Worm (Caenorhabditis elegans): Measurements from ENCODE around the gene C34C12.6.
A peak's percentile ranks its signal among the peaks of the same experiment; 100 is the strongest.

C34C12.6 gene

ce11 chrIII:3523363-3523762, 41.0 kb downstream of the C34C12.6 start:
- no peak for TF ChIP-seq zag-1 (tag; optimal IDR thresholded peaks at IDR 0.05)
- TF ChIP-seq fos-1 (tag; optimal IDR thresholded peaks at IDR 0.05): no peak
- TF ChIP-seq sem-4 (tag; optimal IDR thresholded peaks at IDR 0.05): no peak
- no peak for TF ChIP-seq R02D3.7 (tag; optimal IDR thresholded peaks at IDR 0.05)
- TF ChIP-seq alr-1 (tag; optimal IDR thresholded peaks at IDR 0.05): no peak
- no peak for TF ChIP-seq lin-11 (tag; optimal IDR thresholded peaks at IDR 0.05)

ce11 chrIII:3528342-3528741, 46.0 kb downstream of the C34C12.6 start, which contains the start of gene rpl-37:
rpl-37 (plus strand) TSS chrIII:3528642.
- TF ChIP-seq ztf-11 (tag; optimal IDR thresholded peaks at IDR 0.05): no peak
- TF ChIP-seq Y55F3AM.14 (GFP tag; optimal IDR thresholded peaks at IDR 0.05): no peak
- TF ChIP-seq nhr-6 (tag; optimal IDR thresholded peaks at IDR 0.05): no peak
- no peak for TF ChIP-seq peb-1 (tag; optimal IDR thresholded peaks at IDR 0.05)
- no peak for TF ChIP-seq gmeb-1 (tag; optimal IDR thresholded peaks at IDR 0.05)
- TF ChIP-seq nhr-10 (tag; optimal IDR thresholded peaks at IDR 0.05): no peak
- TF ChIP-seq C34F6.9 (tag; optimal IDR thresholded peaks at IDR 0.05): no peak
- TF ChIP-seq mdl-1 (tag; optimal IDR thresholded peaks at IDR 0.05): no peak
- TF ChIP-seq nhr-21 (tag; optimal IDR thresholded peaks at IDR 0.05): no peak

- TF ChIP-seq crh-2 (tag; optimal IDR thresholded peaks at IDR 0.05) (peak; percentile 0), blmp-1 (tag; optimal IDR thresholded peaks at IDR 0.05; ENCODE audit: insufficient read depth) (peak; percentile 70), F13H6.1 (tag; optimal IDR thresholded peaks at IDR 0.05) (peak; percentile 15), fos-1 (tag; optimal IDR thresholded peaks at IDR 0.05) (peak; percentile 76), Y55F3AM.14 (GFP tag; optimal IDR thresholded peaks at IDR 0.05) (no peak)
Observed at ce11 chrIII:3529744-3530208, 47.4 kb downstream of the C34C12.6 start, which contains the start of gene pitp-1. pitp-1 (minus strand) TSS chrIII:3529794.

ce11 chrIII:3532035-3532434, 49.6 kb downstream of the C34C12.6 start:
- TF ChIP-seq C34F6.9 (tag; optimal IDR thresholded peaks at IDR 0.05): peak; percentile 92
- peak; percentile 75 for TF ChIP-seq crh-2 (tag; optimal IDR thresholded peaks at IDR 0.05)
- peak; percentile 62 for TF ChIP-seq egl-27 (tag; optimal IDR thresholded peaks at IDR 0.05)
- TF ChIP-seq ztf-11 (tag; optimal IDR thresholded peaks at IDR 0.05): no peak
- no peak for TF ChIP-seq ztf-4 (tag; optimal IDR thresholded peaks at IDR 0.05)
- TF ChIP-seq sma-9 (GFP tag; optimal IDR thresholded peaks at IDR 0.05): peak; percentile 68
- TF ChIP-seq sma-9 (tag; optimal IDR thresholded peaks at IDR 0.05): no peak
- TF ChIP-seq unc-55 (GFP tag; optimal IDR thresholded peaks at IDR 0.05): peak; percentile 84
- no peak for TF ChIP-seq ceh-16 (tag; optimal IDR thresholded peaks at IDR 0.05)
- TF ChIP-seq lin-11 (tag; optimal IDR thresholded peaks at IDR 0.05): peak; percentile 57
- peak; percentile 45 for TF ChIP-seq lin-13 (GFP tag; optimal IDR thresholded peaks at IDR 0.05)
- peak; percentile 5 for TF ChIP-seq nhr-21 (tag; optimal IDR thresholded peaks at IDR 0.05)
- TF ChIP-seq lsy-2 (tag; optimal IDR thresholded peaks at IDR 0.05): peak; percentile 48 to 78
- no peak for TF ChIP-seq nhr-25 (tag; optimal IDR thresholded peaks at IDR 0.05)
- TF ChIP-seq mab-5 (tag; optimal IDR thresholded peaks at IDR 0.05): peak; percentile 18
- TF ChIP-seq aly-2 (tag; optimal IDR thresholded peaks at IDR 0.05): no peak
- TF ChIP-seq zag-1 (tag; optimal IDR thresholded peaks at IDR 0.05): peak; percentile 58
- peak; percentile 9 for TF ChIP-seq nhr-6 (tag; optimal IDR thresholded peaks at IDR 0.05)
- TF ChIP-seq fos-1 (tag; optimal IDR thresholded peaks at IDR 0.05): peak; percentile 47
- no peak for TF ChIP-seq gmeb-1 (tag; optimal IDR thresholded peaks at IDR 0.05)
- TF ChIP-seq F13H6.1 (tag; optimal IDR thresholded peaks at IDR 0.05): peak; percentile 77
- TF ChIP-seq nhr-129 (tag; optimal IDR thresholded peaks at IDR 0.05): peak; percentile 91
- TF ChIP-seq mdl-1 (tag; optimal IDR thresholded peaks at IDR 0.05): peak in 1 of 2 experiments; percentile 11

DNA sequence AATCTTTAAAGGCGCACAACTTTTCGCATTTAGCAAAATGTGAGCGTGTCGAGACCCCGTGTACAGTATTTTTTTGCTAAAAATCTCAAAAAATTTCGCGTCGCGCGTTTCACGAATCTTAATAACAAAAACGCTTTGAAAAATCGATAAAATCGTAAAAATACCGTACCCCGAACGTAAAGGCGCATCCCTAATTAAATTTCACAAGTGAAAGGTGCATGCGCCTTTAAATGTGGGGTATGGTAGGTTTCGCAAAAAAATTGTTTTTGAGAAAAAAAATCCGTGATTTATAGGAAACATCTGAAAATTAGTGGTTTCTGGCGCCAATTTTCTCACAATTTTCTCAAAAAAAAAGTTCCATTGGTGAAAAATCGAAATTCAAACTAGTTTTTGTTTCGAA, 51.8 kb downstream of the C34C12.6 start:
- TF ChIP-seq ztf-1 (GFP tag; conservative IDR thresholded peaks at IDR 0.05): no peak
- TF ChIP-seq unc-55 (GFP tag; optimal IDR thresholded peaks at IDR 0.05): no peak
- TF ChIP-seq crh-2 (tag; optimal IDR thresholded peaks at IDR 0.05): no peak
